Fruit fly (Drosophila melanogaster) whole organism, embryonic: Measurements from ENCODE around the gene CG32176.
A peak's percentile ranks its signal among the peaks of the same experiment; 100 is the strongest.

Experiments used
- CG11504 ChIP-seq: fragments of 200-800 bp; sonication (Bioruptor generic); optimal IDR thresholded peaks from 3 replicates; lab custom pipeline; 2019; ENCODE audit warnings: missing biosample characterization, mild to moderate bottlenecking, missing genetic modification characterization, moderate library complexity
- CG12659 ChIP-seq: fragments of 200-800 bp; sonication (Bioruptor generic); optimal IDR thresholded peaks from 3 replicates; lab custom pipeline; 2017; ENCODE audit warnings: mild to moderate bottlenecking, missing biosample characterization, missing genetic modification reagents, missing genetic modification characterization
- CG12744 ChIP-seq: fragments of 200-800 bp; sonication (Bioruptor generic); optimal IDR thresholded peaks from 2 replicates; lab custom pipeline; 2016; ENCODE audit warnings: missing biosample characterization, missing genetic modification characterization
- CG12769 ChIP-seq: fragments of 200-800 bp; sonication (Bioruptor generic); optimal IDR thresholded peaks from 2 replicates; lab custom pipeline; 2019; ENCODE audit warnings: missing biosample characterization, mild to moderate bottlenecking, missing genetic modification characterization, moderate library complexity
- CG14050 ChIP-seq: fragments of 200-800 bp; sonication (Bioruptor generic); IDR thresholded peaks from 3 replicates; pipeline ENCODE4 v1.3.6; 2022; ENCODE audit warnings: missing biosample characterization, missing genetic modification characterization
- CG15269 ChIP-seq: fragments of 200-800 bp; sonication (Bioruptor generic); optimal IDR thresholded peaks from 2 replicates; lab custom pipeline; 2018; ENCODE audit warnings: missing biosample characterization, mild to moderate bottlenecking, missing genetic modification characterization, moderate library complexity
- CG15479 ChIP-seq: fragments of 200-800 bp; sonication (Bioruptor generic); optimal IDR thresholded peaks from 3 replicates; lab custom pipeline; 2019; ENCODE audit warnings: missing biosample characterization, mild to moderate bottlenecking, missing genetic modification characterization, moderate library complexity
- CG17328 ChIP-seq: fragments of 200-800 bp; sonication (Bioruptor generic); IDR thresholded peaks from 2 replicates; pipeline ENCODE4 v1.3.6; 2022; ENCODE audit warnings: missing biosample characterization, missing genetic modification characterization
- CG17361 ChIP-seq: fragments of 200-800 bp; sonication (Bioruptor generic); IDR thresholded peaks from 3 replicates; pipeline ENCODE4 v1.3.6; 2022; ENCODE audit warnings: missing biosample characterization, missing genetic modification characterization
- CG1832 ChIP-seq: fragments of 200-800 bp; sonication (Bioruptor generic); optimal IDR thresholded peaks from 2 replicates; lab custom pipeline; 2017; ENCODE audit warnings: missing biosample characterization, mild to moderate bottlenecking, missing genetic modification characterization, inconsistent platforms
- CG2199 ChIP-seq: fragments of 200-800 bp; sonication (Bioruptor generic); IDR thresholded peaks from 3 replicates; pipeline ENCODE4 v1.3.6; 2022; ENCODE audit warnings: missing biosample characterization, missing genetic modification characterization
- CG3847 ChIP-seq: fragments of 200-800 bp; sonication (Bioruptor generic); IDR thresholded peaks from 2 replicates; pipeline ENCODE4 v1.3.6; 2022; ENCODE audit warnings: missing biosample characterization, missing genetic modification characterization
- CG4820 ChIP-seq: fragments of 200-800 bp; sonication (Bioruptor generic); optimal IDR thresholded peaks from 3 replicates; lab custom pipeline; 2016; ENCODE audit warnings: missing biosample characterization, missing genetic modification characterization
- CG6813 ChIP-seq: fragments of 200-800 bp; sonication (Bioruptor generic); optimal IDR thresholded peaks from 2 replicates; lab custom pipeline; 2017; ENCODE audit warnings: missing biosample characterization, missing genetic modification characterization, mild to moderate bottlenecking, moderate library complexity, missing genetic modification reagents
- CG8089 ChIP-seq: fragments of 200-800 bp; sonication (Bioruptor generic); optimal IDR thresholded peaks from 3 replicates; lab custom pipeline; 2016; ENCODE audit warnings: missing biosample characterization, missing genetic modification characterization
- CG8290 ChIP-seq, 3 experiments: fragments of 200-800 bp; sonication (Bioruptor generic); optimal IDR thresholded peaks; 2 replicates each; lab custom pipeline; 2016 to 2019; ENCODE audit warnings: missing biosample characterization in 3 of 3, missing genetic modification characterization in 3 of 3, mild to moderate bottlenecking in 2 of 3, moderate library complexity in 1 of 3
- CG8944 ChIP-seq: fragments of 200-800 bp; sonication (Bioruptor generic); optimal IDR thresholded peaks from 3 replicates; lab custom pipeline; 2016; ENCODE audit warnings: missing biosample characterization, missing genetic modification characterization
- CTCF ChIP-seq: fragments of 200-800 bp; sonication (Bioruptor generic); optimal IDR thresholded peaks from 2 replicates; lab custom pipeline; 2017; ENCODE audit warnings: missing biosample characterization, mild to moderate bottlenecking, missing genetic modification characterization, moderate library complexity
- Dbx ChIP-seq: fragments of 200-800 bp; sonication (Bioruptor generic); IDR thresholded peaks from 3 replicates; pipeline ENCODE4 v1.3.6; 2022; ENCODE audit warnings: missing biosample characterization, missing genetic modification characterization
- Deaf1 ChIP-seq: fragments of 200-800 bp; optimal IDR thresholded peaks from 3 replicates; lab custom pipeline; 2019; ENCODE audit warnings: missing biosample characterization, mild to moderate bottlenecking, missing genetic modification characterization, moderate library complexity
- Dfd ChIP-seq, 2 experiments: fragments of >200 bp; optimal IDR thresholded peaks; 2 replicates each; lab custom pipeline; 2017; ENCODE audit warnings: missing biosample characterization in 2 of 2, missing genetic modification characterization in 2 of 2
- ERR ChIP-seq: fragments of 200-800 bp; sonication (Bioruptor generic); optimal IDR thresholded peaks from 2 replicates; lab custom pipeline; 2016; ENCODE audit warnings: missing biosample characterization, missing genetic modification characterization
- Eip74EF ChIP-seq, 2 experiments: fragments of 200-800 bp in 1 of 2; fragments of >200 bp in 1 of 2; sonication (Bioruptor generic) in 1 of 2; optimal IDR thresholded peaks; 2 replicates each; lab custom pipeline; 2017 to 2019; ENCODE audit warnings: missing biosample characterization in 2 of 2, missing genetic modification characterization in 2 of 2, mild to moderate bottlenecking in 1 of 2, moderate library complexity in 1 of 2
- HHEX ChIP-seq: fragments of 200-800 bp; sonication (Bioruptor generic); optimal IDR thresholded peaks from 3 replicates; lab custom pipeline; 2017; ENCODE audit warnings: missing biosample characterization, mild to moderate bottlenecking, missing genetic modification characterization, missing genetic modification reagents
- Hr39 ChIP-seq: fragments of >200 bp; optimal IDR thresholded peaks from 2 replicates; lab custom pipeline; 2017
- Lim3 ChIP-seq: fragments of 200-800 bp; sonication (Bioruptor generic); IDR thresholded peaks from 2 replicates; pipeline ENCODE4 v1.3.6; 2022; ENCODE audit warnings: missing biosample characterization, missing genetic modification characterization
- MESR4 ChIP-seq: fragments of 200-800 bp; sonication (Bioruptor generic); optimal IDR thresholded peaks from 2 replicates; lab custom pipeline; 2018; ENCODE audit warnings: missing biosample characterization, mild to moderate bottlenecking, missing genetic modification characterization, moderate library complexity
- Mrtf ChIP-seq: fragments of 200-800 bp; sonication (Bioruptor generic); IDR thresholded peaks from 3 replicates; pipeline ENCODE4 v1.3.6; 2022; ENCODE audit warnings: missing biosample characterization, missing genetic modification characterization
- NK7.1 ChIP-seq: fragments of 200-800 bp; sonication (Bioruptor generic); optimal IDR thresholded peaks from 3 replicates; lab custom pipeline; 2016; ENCODE audit warnings: missing biosample characterization, missing genetic modification characterization
- Neu2 ChIP-seq: fragments of 200-800 bp; sonication (Bioruptor generic); optimal IDR thresholded peaks from 3 replicates; lab custom pipeline; 2016; ENCODE audit warnings: missing biosample characterization, missing genetic modification characterization, borderline replicate concordance
- Side ChIP-seq: fragments of 200-800 bp; sonication (Bioruptor generic); optimal IDR thresholded peaks from 2 replicates; lab custom pipeline; 2016; ENCODE audit warnings: missing biosample characterization, missing genetic modification characterization
- TFAM ChIP-seq: fragments of 200-800 bp; sonication (Bioruptor generic); optimal IDR thresholded peaks from 2 replicates; lab custom pipeline; 2017; ENCODE audit warnings: missing biosample characterization, missing genetic modification characterization, inconsistent platforms
- Xbp1 ChIP-seq: fragments of 200-800 bp; sonication (Bioruptor generic); optimal IDR thresholded peaks from 3 replicates; lab custom pipeline; 2016; ENCODE audit warnings: missing biosample characterization, mild to moderate bottlenecking, missing genetic modification characterization
- ash1 ChIP-seq: fragments of 200-800 bp; sonication (Bioruptor generic); optimal IDR thresholded peaks from 2 replicates; lab custom pipeline; 2018; ENCODE audit warnings: missing biosample characterization, mild to moderate bottlenecking, missing genetic modification characterization
- bigmax ChIP-seq: fragments of 200-800 bp; sonication (Bioruptor generic); optimal IDR thresholded peaks from 2 replicates; lab custom pipeline; 2018; ENCODE audit warnings: missing biosample characterization, mild to moderate bottlenecking, missing genetic modification characterization
- crp ChIP-seq, 2 experiments: fragments of 200-800 bp; sonication (Bioruptor generic); optimal IDR thresholded peaks; 2 replicates in 1 of 2; 3 replicates in 1 of 2; lab custom pipeline; 2017; ENCODE audit warnings: missing biosample characterization in 2 of 2, missing genetic modification characterization in 2 of 2, mild to moderate bottlenecking in 1 of 2, moderate library complexity in 1 of 2
- dimm ChIP-seq: fragments of 200-800 bp; sonication (Bioruptor generic); IDR thresholded peaks from 2 replicates; pipeline ENCODE4 v1.3.6; 2022; ENCODE audit warnings: missing biosample characterization, missing genetic modification characterization
- disco-r ChIP-seq: fragments of 200-800 bp; sonication (Bioruptor generic); optimal IDR thresholded peaks from 2 replicates; lab custom pipeline; 2016; ENCODE audit warnings: missing biosample characterization, missing genetic modification characterization
- hkb ChIP-seq, 2 experiments: fragments of 200-800 bp in 1 of 2; fragments of >200 bp in 1 of 2; sonication (Bioruptor generic) in 1 of 2; IDR thresholded peaks in 1 of 2; optimal IDR thresholded peaks in 1 of 2; 2 replicates each; pipeline versions ENCODE4 v1.3.6 to Lab custom; 2017 to 2022; ENCODE audit warnings: missing biosample characterization in 1 of 2, missing genetic modification characterization in 1 of 2
- org-1 ChIP-seq: fragments of 200-800 bp; sonication (Bioruptor generic); optimal IDR thresholded peaks from 2 replicates; lab custom pipeline; 2017; ENCODE audit warnings: missing biosample characterization, missing genetic modification characterization
- pnt ChIP-seq: fragments of 200-800 bp; sonication (Bioruptor generic); optimal IDR thresholded peaks from 3 replicates; lab custom pipeline; 2016; ENCODE audit warnings: missing biosample characterization, missing genetic modification characterization
- sd ChIP-seq: fragments of 200-800 bp; sonication (Bioruptor generic); optimal IDR thresholded peaks from 3 replicates; lab custom pipeline; 2018; ENCODE audit warnings: missing biosample characterization, mild to moderate bottlenecking, missing genetic modification characterization, moderate library complexity
- stwl ChIP-seq: fragments of 200-800 bp; sonication (Bioruptor generic); optimal IDR thresholded peaks from 3 replicates; lab custom pipeline; 2018; ENCODE audit warnings: missing biosample characterization, mild to moderate bottlenecking, missing genetic modification characterization, moderate library complexity
- sug ChIP-seq: fragments of 200-800 bp; optimal IDR thresholded peaks from 2 replicates; lab custom pipeline; 2019; ENCODE audit warnings: missing biosample characterization, mild to moderate bottlenecking, missing genetic modification characterization, moderate library complexity
- tgo ChIP-seq: fragments of 200-800 bp; sonication (Bioruptor generic); IDR thresholded peaks from 3 replicates; pipeline ENCODE4 v1.3.6; 2022; ENCODE audit warnings: missing biosample characterization, missing genetic modification characterization
- tll ChIP-seq, 2 experiments: fragments of 200-800 bp in 1 of 2; fragments of >200 bp in 1 of 2; sonication (Bioruptor generic) in 1 of 2; optimal IDR thresholded peaks; 2 replicates each; lab custom pipeline; 2017 to 2019; ENCODE audit warnings: missing biosample characterization in 2 of 2, missing genetic modification characterization in 2 of 2, mild to moderate bottlenecking in 1 of 2, moderate library complexity in 1 of 2
- twi ChIP-seq: fragments of 200-800 bp; optimal IDR thresholded peaks from 2 replicates; lab custom pipeline; 2019; ENCODE audit warnings: missing biosample characterization, mild to moderate bottlenecking, missing genetic modification characterization, moderate library complexity
- vfl ChIP-seq: fragments of 200-800 bp; sonication (Bioruptor generic); optimal IDR thresholded peaks from 2 replicates; lab custom pipeline; 2016; ENCODE audit warnings: missing biosample characterization, missing genetic modification characterization
- vvl ChIP-seq: fragments of 200-800 bp; sonication (Bioruptor generic); IDR thresholded peaks from 2 replicates; pipeline ENCODE4 v1.3.6; 2022; ENCODE audit warnings: missing biosample characterization, missing genetic modification characterization
- z ChIP-seq: fragments of 200-800 bp; sonication (Bioruptor generic); IDR thresholded peaks from 3 replicates; pipeline ENCODE4 v1.3.6; 2022; ENCODE audit warnings: missing biosample characterization, missing genetic modification characterization

Gene CG32176

dm6 chr3L:17458856-17459518 lies 25.3 kb downstream of the CG32176 start (continued):
- TF ChIP-seq ERR, result no peak
- TF ChIP-seq vvl (GFP tag; lab: Robert Waterston, UW), result peak; percentile 58
- peak; percentile 48; the same call in 1 of the 3 replicates for TF ChIP-seq Dbx (GFP tag; lab: Robert Waterston, UW)
- no peak for TF ChIP-seq pnt (GFP tag; lab: Kevin White, UChicago)
- no peak for TF ChIP-seq vfl (GFP tag; lab: Kevin White, UChicago)
- peak; percentile 59 for TF ChIP-seq CG11504 (tag; lab: Kevin White, UChicago)
- no peak for TF ChIP-seq CG3847
- TF ChIP-seq z (GFP tag; lab: Robert Waterston, UW), result no peak
- TF ChIP-seq dimm (GFP tag; lab: Robert Waterston, UW), result no peak
- peak; percentile 46 for TF ChIP-seq Xbp1
- TF ChIP-seq CTCF (GFP tag; lab: Kevin White, UChicago), result no peak
- TF ChIP-seq CG17328 (GFP tag; lab: Robert Waterston, UW), result no peak; the same call in 1 of the 2 replicates
- TF ChIP-seq CG15269 (tag; lab: Kevin White, UChicago), result peak; percentile 33
- TF ChIP-seq CG12659 (GFP tag; lab: Kevin White, UChicago), result no peak
- no peak for TF ChIP-seq Dfd (GFP tag; optimal IDR thresholded peaks at IDR 0.05; lab: Kevin White, UChicago)
- no peak for TF ChIP-seq TFAM
- peak; percentile 19; the same call in 1 of the 3 replicates for TF ChIP-seq tgo (GFP tag; lab: Robert Waterston, UW)
- no peak for TF ChIP-seq Mrtf (GFP tag; lab: Robert Waterston, UW)
- peak; percentile 12 for TF ChIP-seq CG6813 (GFP tag; lab: Kevin White, UChicago)
- no peak for TF ChIP-seq Side (GFP tag; lab: Kevin White, UChicago)
- TF ChIP-seq CG12744 (GFP tag; lab: Kevin White, UChicago), result no peak
- no peak for TF ChIP-seq CG15479 (GFP tag; lab: Kevin White, UChicago)
- TF ChIP-seq CG2199 (GFP tag; lab: Robert Waterston, UW), result no peak
- peak; percentile 49; the same call in 2 of the 3 replicates for TF ChIP-seq CG14050 (GFP tag; lab: Robert Waterston, UW)
- TF ChIP-seq tll (GFP tag; optimal IDR thresholded peaks at IDR 0.05; lab: Kevin White, UChicago), result no peak
- no peak for TF ChIP-seq Hr39 (lab: Kevin White, UChicago)
- no peak for TF ChIP-seq CG1832 (GFP tag; lab: Kevin White, UChicago)
- no peak for TF ChIP-seq stwl (tag; lab: Kevin White, UChicago)
- TF ChIP-seq CG12769 (tag; lab: Kevin White, UChicago), result no peak
- TF ChIP-seq Neu2 (GFP tag; lab: Kevin White, UChicago), result no peak
- no peak for TF ChIP-seq CG8089 (GFP tag; lab: Kevin White, UChicago)
- no peak for TF ChIP-seq hkb (optimal IDR thresholded peaks at IDR 0.05; lab: Kevin White, UChicago)
- peak; percentile 59; the same call in 1 of the 2 replicates for TF ChIP-seq hkb (GFP tag; IDR thresholded peaks at IDR 0.05; lab: Robert Waterston, UW)
- TF ChIP-seq sd (tag; lab: Kevin White, UChicago), result peak; percentile 51
- no peak for TF ChIP-seq NK7.1 (GFP tag; lab: Kevin White, UChicago)
- no peak for TF ChIP-seq crp (GFP tag; optimal IDR thresholded peaks at IDR 0.05; lab: Kevin White, UChicago)
- TF ChIP-seq CG8290 (GFP tag; optimal IDR thresholded peaks at IDR 0.05; lab: Kevin White, UChicago), result no peak
- TF ChIP-seq CG8290 (tag; optimal IDR thresholded peaks at IDR 0.05; lab: Kevin White, UChicago), result no peak
- TF ChIP-seq CG17361 (GFP tag; lab: Robert Waterston, UW), result 0 out of 3 replicates have a peak, but pooled peaks have one; percentile 35
- TF ChIP-seq CG4820, result no peak
- no peak for TF ChIP-seq ash1 (GFP tag; lab: Kevin White, UChicago)
- TF ChIP-seq MESR4 (GFP tag; lab: Kevin White, UChicago), result no peak
- no peak for TF ChIP-seq Lim3 (GFP tag; lab: Robert Waterston, UW)
- no peak for TF ChIP-seq bigmax
- no peak for TF ChIP-seq Deaf1 (tag; lab: Kevin White, UChicago)
- no peak for TF ChIP-seq org-1 (GFP tag; lab: Kevin White, UChicago)
- TF ChIP-seq disco-r (GFP tag; lab: Kevin White, UChicago), result no peak
- TF ChIP-seq twi (tag; lab: Kevin White, UChicago), result no peak
- TF ChIP-seq sug (tag; lab: Kevin White, UChicago), result no peak
- TF ChIP-seq CG8944, result no peak
- no peak for TF ChIP-seq HHEX (GFP tag; lab: Kevin White, UChicago)
- TF ChIP-seq Eip74EF (GFP tag; optimal IDR thresholded peaks at IDR 0.05; lab: Kevin White, UChicago), result no peak
